Worm (Caenorhabditis elegans) whole organism, young adult: ENCODE data around the gene dhs-24.
"Not testable (repeated sequence)": the region's sequence is repeated elsewhere in the genome, so short reads cannot be mapped to it uniquely, and the experiment has no call there.

ENCODE experiments used
- B0035.1 ChIP-seq: sonication (generic microtip); optimal IDR thresholded peaks from 2 replicates; lab custom pipeline; 2016; ENCODE audit warnings: missing genetic modification characterization, mild to moderate bottlenecking, missing compliant biosample characterization, missing genotype, missing genetic modification reagents
- B0261.1 ChIP-seq: sonication (generic microtip); optimal IDR thresholded peaks from 2 replicates; lab custom pipeline; 2016; ENCODE audit warnings: mild to moderate bottlenecking, missing genetic modification characterization, moderate library complexity, missing compliant biosample characterization
- F22D6.2 ChIP-seq: sonication (generic microtip); optimal IDR thresholded peaks from 2 replicates; lab custom pipeline; 2016; ENCODE audit warnings: mild to moderate bottlenecking, missing genetic modification characterization, missing compliant biosample characterization
- F23B12.7 ChIP-seq: sonication (generic microtip); optimal IDR thresholded peaks from 2 replicates; lab custom pipeline; 2017; ENCODE audit warnings: missing genetic modification characterization, mild to moderate bottlenecking, missing compliant biosample characterization, antibody characterized with exemption, moderate library complexity; ENCODE audit not compliant: insufficient read depth
- F37B4.10 ChIP-seq: fragments of 200-800 bp; sonication (Bioruptor generic); IDR thresholded peaks from 2 replicates; pipeline ENCODE4 v1.3.6; 2022; ENCODE audit warnings: missing genetic modification characterization, missing compliant biosample characterization
- F49E8.2 ChIP-seq: sonication (generic microtip); optimal IDR thresholded peaks from 3 replicates; lab custom pipeline; 2017; ENCODE audit warnings: missing genetic modification characterization, mild to moderate bottlenecking, missing compliant biosample characterization, antibody characterized with exemption, moderate library complexity; ENCODE audit not compliant: insufficient read depth
- F55B11.4 ChIP-seq: sonication (generic microtip); optimal IDR thresholded peaks from 2 replicates; lab custom pipeline; 2016; ENCODE audit warnings: missing compliant biosample characterization, missing genetic modification characterization, borderline replicate concordance; ENCODE audit not compliant: insufficient read depth
- F57C9.4 ChIP-seq: sonication (generic microtip); optimal IDR thresholded peaks from 2 replicates; lab custom pipeline; 2017; ENCODE audit warnings: mild to moderate bottlenecking, missing genetic modification characterization, missing compliant biosample characterization
- T26A5.8 ChIP-seq: sonication (generic microtip); optimal IDR thresholded peaks from 2 replicates; lab custom pipeline; 2016; ENCODE audit warnings: missing genetic modification characterization, missing compliant biosample characterization
- Y53G8AR.9 ChIP-seq: fragments of 200-800 bp; sonication (Bioruptor generic); conservative IDR thresholded peaks from 2 replicates; pipeline ENCODE4 v1.3.6; 2022; ENCODE audit warnings: missing genetic modification reagents, missing genetic modification characterization, missing compliant biosample characterization
- ZK185.1 ChIP-seq: sonication (generic microtip); optimal IDR thresholded peaks from 2 replicates; lab custom pipeline; 2016; ENCODE audit warnings: mild to moderate bottlenecking, missing genetic modification characterization, missing compliant biosample characterization; ENCODE audit not compliant: poor library complexity, severe bottlenecking
- ama-1 ChIP-seq, 3 experiments: fragments of 150-350 bp in 1 of 3; sonication (generic microtip) in 2 of 3; optimal IDR thresholded peaks; 2 replicates each; lab custom pipeline; 2014 to 2018; ENCODE audit warnings: missing biosample characterization in 2 of 3, missing genetic modification characterization in 2 of 3, missing genetic modification reagents in 2 of 3
- aptf-3 ChIP-seq: fragments of 200-800 bp; sonication (Bioruptor generic); IDR thresholded peaks from 2 replicates; pipeline ENCODE4 v1.3.6; 2022; ENCODE audit warnings: missing genetic modification characterization, missing compliant biosample characterization
- attf-6 ChIP-seq: fragments of 200-800 bp; sonication (Bioruptor generic); IDR thresholded peaks from 2 replicates; pipeline ENCODE4 v1.3.6; 2022; ENCODE audit warnings: missing genetic modification reagents, missing genetic modification characterization, missing compliant biosample characterization
- ceh-100 ChIP-seq: fragments of 200-800 bp; sonication (Bioruptor generic); IDR thresholded peaks from 2 replicates; pipeline ENCODE4 v1.3.6; 2022; ENCODE audit warnings: missing genetic modification reagents, missing genetic modification characterization, missing compliant biosample characterization
- dox-1 ChIP-seq: fragments of 200-800 bp; sonication (Bioruptor generic); IDR thresholded peaks from 2 replicates; pipeline ENCODE4 v1.3.6; 2022; ENCODE audit warnings: missing genetic modification reagents, missing genetic modification characterization, missing compliant biosample characterization
- dpff-1 ChIP-seq: sonication (generic microtip); optimal IDR thresholded peaks from 2 replicates; lab custom pipeline; 2017; ENCODE audit warnings: mild to moderate bottlenecking, missing genetic modification characterization, missing compliant biosample characterization
- efl-1 ChIP-seq: fragments of 150-350 bp; optimal IDR thresholded peaks from 2 replicates; lab custom pipeline; 2014; ENCODE audit warnings: missing biosample characterization, missing genetic modification reagents, missing genetic modification characterization
- egrh-3 ChIP-seq: fragments of 200-800 bp; sonication (Bioruptor generic); IDR thresholded peaks from 2 replicates; pipeline ENCODE4 v1.3.6; 2022; ENCODE audit warnings: missing genetic modification reagents, missing genetic modification characterization, missing compliant biosample characterization
- hlh-12 ChIP-seq: sonication (generic microtip); optimal IDR thresholded peaks from 2 replicates; lab custom pipeline; 2016; ENCODE audit warnings: missing genetic modification characterization, missing compliant biosample characterization
- hrde-1 ChIP-seq: sonication (generic microtip); optimal IDR thresholded peaks from 2 replicates; lab custom pipeline; 2016; ENCODE audit warnings: missing genetic modification characterization, mild to moderate bottlenecking, missing compliant biosample characterization, moderate library complexity, missing genotype, missing genetic modification reagents, borderline replicate concordance
- lag-1 ChIP-seq: fragments of 200-800 bp; sonication (Bioruptor generic); IDR thresholded peaks from 2 replicates; pipeline ENCODE4 v1.3.6; 2022; ENCODE audit warnings: missing genetic modification reagents, missing genetic modification characterization, missing compliant biosample characterization
- let-607 ChIP-seq, 2 experiments: fragments of 200-800 bp in 1 of 2; sonication (Bioruptor generic) in 1 of 2; sonication (generic microtip) in 1 of 2; optimal IDR thresholded peaks; 2 replicates each; lab custom pipeline; 2016 to 2018; ENCODE audit warnings: mild to moderate bottlenecking in 2 of 2, missing compliant biosample characterization in 2 of 2, missing genetic modification characterization in 2 of 2, moderate library complexity in 2 of 2, missing genotype in 1 of 2
- lin-26 ChIP-seq: fragments of 200-800 bp; sonication (Bioruptor generic); IDR thresholded peaks from 2 replicates; pipeline ENCODE4 v1.3.6; 2022; ENCODE audit warnings: missing genetic modification reagents, missing genetic modification characterization, missing compliant biosample characterization
- lin-54 ChIP-seq: fragments of 200-800 bp; sonication (Bioruptor generic); optimal IDR thresholded peaks from 2 replicates; lab custom pipeline; 2018; ENCODE audit warnings: mild to moderate bottlenecking, missing genetic modification characterization, missing compliant biosample characterization
- lsl-1 ChIP-seq: fragments of 200-800 bp; sonication (Bioruptor generic); optimal IDR thresholded peaks from 2 replicates; lab custom pipeline; 2018; ENCODE audit warnings: mild to moderate bottlenecking, missing genetic modification characterization, moderate library complexity, missing compliant biosample characterization
- madf-10 ChIP-seq: sonication (generic microtip); optimal IDR thresholded peaks from 2 replicates; lab custom pipeline; 2016; ENCODE audit warnings: mild to moderate bottlenecking, missing genetic modification characterization, missing compliant biosample characterization
- nhr-120 ChIP-seq: fragments of 200-800 bp; sonication (Bioruptor generic); IDR thresholded peaks from 2 replicates; pipeline ENCODE4 v1.3.6; 2022; ENCODE audit warnings: missing genetic modification characterization, missing compliant biosample characterization
- nhr-179 ChIP-seq: sonication (generic microtip); optimal IDR thresholded peaks from 2 replicates; lab custom pipeline; 2016; ENCODE audit warnings: mild to moderate bottlenecking, missing genetic modification characterization, missing compliant biosample characterization
- rcor-1 ChIP-seq: fragments of 200-800 bp; sonication (Bioruptor generic); IDR thresholded peaks from 2 replicates; pipeline ENCODE4 v1.3.6; 2022; ENCODE audit warnings: missing genetic modification reagents, missing genetic modification characterization, missing compliant biosample characterization
- sdz-38 ChIP-seq: sonication (generic microtip); optimal IDR thresholded peaks from 2 replicates; lab custom pipeline; 2016; ENCODE audit warnings: missing genotype, missing genetic modification characterization, missing compliant biosample characterization
- sea-2 ChIP-seq: fragments of 200-800 bp; sonication (Bioruptor generic); IDR thresholded peaks from 2 replicates; pipeline ENCODE4 v1.3.6; 2022; ENCODE audit warnings: missing genetic modification characterization, missing compliant biosample characterization
- somi-1 ChIP-seq: fragments of 200-800 bp; sonication (Bioruptor generic); optimal IDR thresholded peaks from 2 replicates; lab custom pipeline; 2018; ENCODE audit warnings: mild to moderate bottlenecking, missing genetic modification characterization, missing compliant biosample characterization
- sptf-2 ChIP-seq: fragments of 200-800 bp; sonication (Bioruptor generic); optimal IDR thresholded peaks from 2 replicates; lab custom pipeline; 2018; ENCODE audit warnings: mild to moderate bottlenecking, missing genetic modification characterization, missing compliant biosample characterization
- tlf-1 ChIP-seq: fragments of 200-800 bp; sonication (Bioruptor generic); optimal IDR thresholded peaks from 2 replicates; lab custom pipeline; 2018; ENCODE audit warnings: mild to moderate bottlenecking, missing genetic modification characterization, missing compliant biosample characterization
- unc-62 ChIP-seq: fragments of 150-350 bp; optimal IDR thresholded peaks from 2 replicates; lab custom pipeline; 2014; ENCODE audit warnings: missing biosample characterization, missing genetic modification reagents, missing genetic modification characterization
- ztf-22 ChIP-seq: fragments of 200-800 bp; sonication (Bioruptor generic); optimal IDR thresholded peaks from 2 replicates; lab custom pipeline; 2018; ENCODE audit warnings: mild to moderate bottlenecking, missing genetic modification characterization, moderate library complexity, missing compliant biosample characterization
- ztf-6 ChIP-seq: fragments of 200-800 bp; sonication (Bioruptor generic); IDR thresholded peaks from 2 replicates; pipeline ENCODE4 v1.3.6; 2022; ENCODE audit warnings: missing genetic modification reagents, missing genetic modification characterization, missing compliant biosample characterization

dhs-24 gene

ce11 chrV:19948993-19949392 lies 2.6 kb upstream of the dhs-24 start, which contains the start of gene tmed-4:
Gene tmed-4, minus strand, starts transcription at chrV:19949093.
- TF ChIP-seq aptf-3; ZK185.1 (tag; lab: Kevin White, UChicago); tlf-1 (GFP tag; lab: Kevin White, UChicago): not testable (repeated sequence)

- TF ChIP-seq ztf-22, result no peak
These were observed 9.5 kb downstream of the dhs-24 start for ce11 chrV:19936945-19937344.

- no peak for TF ChIP-seq lin-54
- peak; percentile 8 for TF ChIP-seq lsl-1 (GFP tag; lab: Kevin White, UChicago)
These were observed 12.2 kb downstream of the dhs-24 start, which contains the start of gene algn-7 for ce11 chrV:19934223-19934622. Gene algn-7, minus strand, starts transcription at chrV:19934323.

ce11 chrV:19923924-19924323 lies 22.5 kb downstream of the dhs-24 start, which contains the start of gene skr-4:
Gene skr-4, plus strand, starts transcription at chrV:19924224.
- no peak for TF ChIP-seq dpff-1 (tag; lab: Kevin White, UChicago)
- no peak for TF ChIP-seq nhr-179
- TF ChIP-seq F23B12.7 (tag; lab: Kevin White, UChicago), result no peak
- no peak for TF ChIP-seq B0035.1 (tag; lab: Kevin White, UChicago)
- TF ChIP-seq F55B11.4 (tag; lab: Kevin White, UChicago), result no peak
- no peak for TF ChIP-seq lin-26 (GFP tag; lab: Robert Waterston, UW)
- TF ChIP-seq sea-2 (GFP tag; lab: Robert Waterston, UW), result no peak
- no peak for TF ChIP-seq hrde-1 (tag; lab: Kevin White, UChicago)
- no peak for TF ChIP-seq nhr-120 (GFP tag; lab: Robert Waterston, UW)
- no peak for TF ChIP-seq F37B4.10 (GFP tag; lab: Robert Waterston, UW)

- no peak for TF ChIP-seq sdz-38 (tag; lab: Kevin White, UChicago)
- no peak for TF ChIP-seq lin-26 (GFP tag; lab: Robert Waterston, UW)
- TF ChIP-seq attf-6, result no peak
- TF ChIP-seq ztf-6, result no peak
- TF ChIP-seq, all 124 proteins: peak for 0
These were observed 23.8 kb downstream of the dhs-24 start, which contains the start of gene Y60A3A.16 for ce11 chrV:19922613-19923012. Gene Y60A3A.16, minus strand, starts transcription at chrV:19922713.

- no peak for TF ChIP-seq ceh-100
- no peak for TF ChIP-seq let-607 (tag; optimal IDR thresholded peaks at IDR 0.05; lab: Kevin White, UChicago)
- no peak for TF ChIP-seq ama-1 (optimal IDR thresholded peaks at IDR 0.05; lab: Kevin White, UChicago)
- no peak for TF ChIP-seq ama-1 (GFP tag; optimal IDR thresholded peaks at IDR 0.05; lab: Kevin White, UChicago)
- TF ChIP-seq tlf-1 (GFP tag; lab: Kevin White, UChicago), result no peak
- TF ChIP-seq B0261.1, result no peak
- TF ChIP-seq F22D6.2 (tag; lab: Kevin White, UChicago), result no peak
- no peak for TF ChIP-seq egrh-3 (GFP tag; lab: Robert Waterston, UW)
- TF ChIP-seq unc-62, result no peak
- no peak for TF ChIP-seq sptf-2 (GFP tag; lab: Kevin White, UChicago)
- TF ChIP-seq F57C9.4, result no peak
- no peak for TF ChIP-seq lag-1 (GFP tag; lab: Robert Waterston, UW)
- no peak for TF ChIP-seq hlh-12 (tag; lab: Kevin White, UChicago)
- TF ChIP-seq Y53G8AR.9 (GFP tag; lab: Robert Waterston, UW), result no peak
- TF ChIP-seq F49E8.2, result no peak
- TF ChIP-seq hrde-1 (tag; lab: Kevin White, UChicago), result no peak
- TF ChIP-seq dox-1 (GFP tag; lab: Robert Waterston, UW), result peak; percentile 31; the same call in 1 of the 2 replicates
- no peak for TF ChIP-seq dpff-1 (tag; lab: Kevin White, UChicago)
- TF ChIP-seq madf-10 (tag; lab: Kevin White, UChicago), result no peak
- no peak for TF ChIP-seq somi-1 (GFP tag; lab: Kevin White, UChicago)
- TF ChIP-seq efl-1 (GFP tag; lab: Kevin White, UChicago), result peak; percentile 69
- TF ChIP-seq T26A5.8 (tag; lab: Kevin White, UChicago), result no peak
- 0 out of 2 replicates have a peak, but pooled peaks have one; percentile 7 for TF ChIP-seq rcor-1 (GFP tag; lab: Robert Waterston, UW)
These were observed 30.3 kb downstream of the dhs-24 start, which contains the start of the genes chk-2 and Y60A3A.19 for ce11 chrV:19915973-19916605. Gene chk-2, minus strand, starts transcription at chrV:19916023. Gene Y60A3A.19, plus strand, starts transcription at chrV:19916555.
